Fruit fly (Drosophila melanogaster) whole organism, embryonic: ENCODE data around the gene CG32170.

Source experiments
- Bgb ChIP-seq: fragments of 200-800 bp; sonication (Bioruptor generic); IDR thresholded peaks from 2 replicates; pipeline ENCODE4 v1.3.6; 2022; ENCODE audit warnings: missing biosample characterization, missing genetic modification characterization; ENCODE audit not compliant: partially characterized antibody
- Bteb2 ChIP-seq: fragments of 200-800 bp; sonication (Bioruptor generic); optimal IDR thresholded peaks from 2 replicates; lab custom pipeline; 2016; ENCODE audit warnings: missing biosample characterization, missing genetic modification characterization
- CG10431 ChIP-seq: fragments of 200-800 bp; sonication (Bioruptor generic); optimal IDR thresholded peaks from 3 replicates; lab custom pipeline; 2018; ENCODE audit warnings: missing biosample characterization, mild to moderate bottlenecking, missing genetic modification characterization
- CG11456 ChIP-seq: fragments of 200-800 bp; sonication (Bioruptor generic); IDR thresholded peaks from 3 replicates; pipeline ENCODE4 v1.3.6; 2022; ENCODE audit warnings: missing biosample characterization, missing genetic modification characterization
- CG11723 ChIP-seq: fragments of 200-800 bp; sonication (Bioruptor generic); optimal IDR thresholded peaks from 2 replicates; lab custom pipeline; 2017; ENCODE audit warnings: missing biosample characterization, mild to moderate bottlenecking, missing genetic modification characterization
- CG12769 ChIP-seq: fragments of 200-800 bp; sonication (Bioruptor generic); optimal IDR thresholded peaks from 2 replicates; lab custom pipeline; 2019; ENCODE audit warnings: missing biosample characterization, mild to moderate bottlenecking, missing genetic modification characterization, moderate library complexity
- CG13287 ChIP-seq: fragments of 200-800 bp; sonication (Bioruptor generic); IDR thresholded peaks from 2 replicates; pipeline ENCODE4 v1.3.6; 2022; ENCODE audit warnings: missing biosample characterization, missing genetic modification characterization; ENCODE audit not compliant: partially characterized antibody
- CG15011 ChIP-seq: fragments of 200-800 bp; sonication (Bioruptor generic); optimal IDR thresholded peaks from 3 replicates; lab custom pipeline; 2018; ENCODE audit warnings: missing biosample characterization, mild to moderate bottlenecking, missing genetic modification characterization
- CG16779 ChIP-seq: fragments of 200-800 bp; sonication (Bioruptor generic); IDR thresholded peaks from 2 replicates; pipeline ENCODE4 v1.3.6; 2022; ENCODE audit warnings: missing biosample characterization, missing genetic modification characterization
- CG17802 ChIP-seq: fragments of 200-800 bp; sonication (Bioruptor generic); optimal IDR thresholded peaks from 2 replicates; lab custom pipeline; 2018; ENCODE audit warnings: missing biosample characterization, mild to moderate bottlenecking, missing genetic modification characterization, moderate library complexity
- CG30403 ChIP-seq: fragments of 200-800 bp; sonication (Bioruptor generic); optimal IDR thresholded peaks from 3 replicates; lab custom pipeline; 2016; ENCODE audit warnings: missing biosample characterization, missing genetic modification characterization
- CG3838 ChIP-seq: fragments of 200-800 bp; sonication (Bioruptor generic); optimal IDR thresholded peaks from 3 replicates; lab custom pipeline; 2016; ENCODE audit warnings: missing biosample characterization, missing genetic modification characterization
- CG4404 ChIP-seq: fragments of 200-800 bp; sonication (Bioruptor generic); IDR thresholded peaks from 2 replicates; pipeline ENCODE4 v1.3.6; 2022; ENCODE audit warnings: missing biosample characterization, missing genetic modification characterization
- CG4424 ChIP-seq: fragments of 200-800 bp; sonication (Bioruptor generic); optimal IDR thresholded peaks from 3 replicates; lab custom pipeline; 2016; ENCODE audit warnings: missing biosample characterization, missing genetic modification characterization
- CG7745 ChIP-seq: fragments of 200-800 bp; sonication (Bioruptor generic); optimal IDR thresholded peaks from 2 replicates; lab custom pipeline; 2018; ENCODE audit warnings: missing biosample characterization, mild to moderate bottlenecking, missing genetic modification characterization, moderate library complexity
- CG7963 ChIP-seq: fragments of 200-800 bp; sonication (Bioruptor generic); IDR thresholded peaks from 3 replicates; pipeline ENCODE4 v1.3.6; 2022; ENCODE audit warnings: missing biosample characterization, missing genetic modification characterization; ENCODE audit not compliant: partially characterized antibody
- CG8089 ChIP-seq: fragments of 200-800 bp; sonication (Bioruptor generic); optimal IDR thresholded peaks from 3 replicates; lab custom pipeline; 2016; ENCODE audit warnings: missing biosample characterization, missing genetic modification characterization
- CG8478 ChIP-seq: fragments of >200 bp; optimal IDR thresholded peaks from 2 replicates; lab custom pipeline; 2018
- CG8924 ChIP-seq: fragments of 200-800 bp; optimal IDR thresholded peaks from 3 replicates; lab custom pipeline; 2019; ENCODE audit warnings: missing biosample characterization, mild to moderate bottlenecking, missing genetic modification characterization, moderate library complexity
- CG9932 ChIP-seq: fragments of 200-800 bp; sonication (Bioruptor generic); IDR thresholded peaks from 2 replicates; pipeline ENCODE4 v1.3.6; 2022; ENCODE audit warnings: missing biosample characterization, missing genetic modification characterization
- D ChIP-seq, 2 experiments: fragments of 200-800 bp in 1 of 2; fragments of >200 bp in 1 of 2; sonication (Bioruptor generic) in 1 of 2; optimal IDR thresholded peaks; 2 replicates in 1 of 2; 3 replicates in 1 of 2; lab custom pipeline; 2017; ENCODE audit warnings: mild to moderate bottlenecking in 1 of 2, missing biosample characterization in 1 of 2, missing genetic modification characterization in 1 of 2, missing genetic modification reagents in 1 of 2
- Dad ChIP-seq: fragments of 200-800 bp; sonication (Bioruptor generic); optimal IDR thresholded peaks from 3 replicates; lab custom pipeline; 2016; ENCODE audit warnings: missing biosample characterization, missing genetic modification characterization
- HLH4C ChIP-seq: fragments of 200-800 bp; sonication (Bioruptor generic); IDR thresholded peaks from 3 replicates; pipeline ENCODE4 v1.3.6; 2022; ENCODE audit warnings: missing biosample characterization, missing genetic modification characterization; ENCODE audit not compliant: partially characterized antibody
- HLHmδ ChIP-seq: fragments of 200-800 bp; sonication (Bioruptor generic); optimal IDR thresholded peaks from 2 replicates; lab custom pipeline; 2018; ENCODE audit warnings: missing biosample characterization, mild to moderate bottlenecking, missing genetic modification characterization, moderate library complexity
- MTF-1 ChIP-seq: fragments of 200-800 bp; sonication (Bioruptor generic); optimal IDR thresholded peaks from 2 replicates; lab custom pipeline; 2018; ENCODE audit warnings: missing biosample characterization, mild to moderate bottlenecking, missing genetic modification characterization, borderline replicate concordance
- Med ChIP-seq: fragments of 200-800 bp; sonication (Bioruptor generic); peaks from one replicate; lab custom pipeline; 2016; ENCODE audit warnings: missing biosample characterization, missing genetic modification characterization, mild to moderate bottlenecking, inconsistent platforms, moderate library complexity
- Opbp ChIP-seq: fragments of 200-800 bp; sonication (Bioruptor generic); IDR thresholded peaks from 3 replicates; pipeline ENCODE4 v1.3.6; 2022; ENCODE audit warnings: missing biosample characterization, missing genetic modification characterization; ENCODE audit not compliant: partially characterized antibody
- Tbp ChIP-seq: fragments of >200 bp; optimal IDR thresholded peaks from 2 replicates; lab custom pipeline; 2018; ENCODE audit warnings: missing biosample characterization, missing genetic modification characterization
- bigmax ChIP-seq: fragments of 200-800 bp; sonication (Bioruptor generic); optimal IDR thresholded peaks from 2 replicates; lab custom pipeline; 2018; ENCODE audit warnings: missing biosample characterization, mild to moderate bottlenecking, missing genetic modification characterization
- ci ChIP-seq: fragments of 200-800 bp; sonication (Bioruptor generic); IDR thresholded peaks from 3 replicates; pipeline ENCODE4 v1.3.6; 2022; ENCODE audit warnings: missing biosample characterization, missing genetic modification characterization
- crol ChIP-seq: fragments of 200-800 bp; sonication (Bioruptor generic); IDR thresholded peaks from 2 replicates; pipeline ENCODE4 v1.3.6; 2022; ENCODE audit warnings: missing biosample characterization, missing genetic modification characterization
- da ChIP-seq: fragments of 200-800 bp; sonication (Bioruptor generic); optimal IDR thresholded peaks from 2 replicates; lab custom pipeline; 2016; ENCODE audit warnings: missing biosample characterization, missing genetic modification characterization
- eve ChIP-seq, 2 experiments: fragments of >200 bp; optimal IDR thresholded peaks; 2 replicates each; lab custom pipeline; 2017; ENCODE audit warnings: missing biosample characterization in 2 of 2, missing genetic modification characterization in 2 of 2
- ftz-f1 ChIP-seq: fragments of 200-800 bp; sonication (Bioruptor generic); optimal IDR thresholded peaks from 2 replicates; lab custom pipeline; 2016; ENCODE audit warnings: missing biosample characterization, missing genetic modification characterization
- hkb ChIP-seq, 2 experiments: fragments of 200-800 bp in 1 of 2; fragments of >200 bp in 1 of 2; sonication (Bioruptor generic) in 1 of 2; IDR thresholded peaks in 1 of 2; optimal IDR thresholded peaks in 1 of 2; 2 replicates each; pipeline versions ENCODE4 v1.3.6 to Lab custom; 2017 to 2022; ENCODE audit warnings: missing biosample characterization in 1 of 2, missing genetic modification characterization in 1 of 2
- kay ChIP-seq: fragments of 200-800 bp; sonication (Bioruptor generic); optimal IDR thresholded peaks from 2 replicates; lab custom pipeline; 2016; ENCODE audit warnings: missing biosample characterization, missing genetic modification characterization
- oc ChIP-seq: fragments of 200-800 bp; sonication (Bioruptor generic); optimal IDR thresholded peaks from 2 replicates; lab custom pipeline; 2018; ENCODE audit warnings: missing biosample characterization, mild to moderate bottlenecking, missing genetic modification characterization, moderate library complexity
- psq ChIP-seq: fragments of 200-800 bp; sonication (Bioruptor generic); optimal IDR thresholded peaks from 2 replicates; lab custom pipeline; 2017; ENCODE audit warnings: missing biosample characterization, missing genetic modification characterization
- salm ChIP-seq: fragments of 200-800 bp; sonication (Bioruptor generic); optimal IDR thresholded peaks from 2 replicates; lab custom pipeline; 2018; ENCODE audit warnings: missing biosample characterization, mild to moderate bottlenecking, missing genetic modification characterization
- sima ChIP-seq: fragments of 200-800 bp; sonication (Bioruptor generic); optimal IDR thresholded peaks from 2 replicates; lab custom pipeline; 2016; ENCODE audit warnings: missing biosample characterization, missing genetic modification characterization
- sr ChIP-seq: fragments of 200-800 bp; sonication (Bioruptor generic); IDR thresholded peaks from 3 replicates; pipeline ENCODE4 v1.3.6; 2022; ENCODE audit warnings: missing biosample characterization, missing genetic modification characterization
- ssp ChIP-seq: fragments of 200-800 bp; sonication (Bioruptor generic); IDR thresholded peaks from 2 replicates; pipeline ENCODE4 v1.3.6; 2022; ENCODE audit warnings: missing biosample characterization, missing genetic modification characterization
- tap ChIP-seq: fragments of 200-800 bp; optimal IDR thresholded peaks from 3 replicates; lab custom pipeline; 2019; ENCODE audit warnings: missing biosample characterization, mild to moderate bottlenecking, missing genetic modification characterization, moderate library complexity
- tll ChIP-seq, 2 experiments: fragments of 200-800 bp in 1 of 2; fragments of >200 bp in 1 of 2; sonication (Bioruptor generic) in 1 of 2; optimal IDR thresholded peaks; 2 replicates each; lab custom pipeline; 2017 to 2019; ENCODE audit warnings: missing biosample characterization in 2 of 2, missing genetic modification characterization in 2 of 2, mild to moderate bottlenecking in 1 of 2, moderate library complexity in 1 of 2
- tna ChIP-seq: fragments of 200-800 bp; sonication (Bioruptor generic); IDR thresholded peaks from 2 replicates; pipeline ENCODE4 v1.3.6; 2022; ENCODE audit warnings: missing biosample characterization, missing genetic modification characterization; ENCODE audit not compliant: partially characterized antibody
- tx ChIP-seq: fragments of 200-800 bp; sonication (Bioruptor generic); optimal IDR thresholded peaks from 2 replicates; lab custom pipeline; 2016; ENCODE audit warnings: missing biosample characterization, missing genetic modification characterization
- vnd ChIP-seq: fragments of 200-800 bp; sonication (Bioruptor generic); IDR thresholded peaks from 3 replicates; pipeline ENCODE4 v1.3.6; 2022; ENCODE audit warnings: missing biosample characterization, missing genetic modification characterization; ENCODE audit not compliant: partially characterized antibody
- vvl ChIP-seq: fragments of 200-800 bp; sonication (Bioruptor generic); IDR thresholded peaks from 2 replicates; pipeline ENCODE4 v1.3.6; 2022; ENCODE audit warnings: missing biosample characterization, missing genetic modification characterization

The CG32170 gene

DNA sequence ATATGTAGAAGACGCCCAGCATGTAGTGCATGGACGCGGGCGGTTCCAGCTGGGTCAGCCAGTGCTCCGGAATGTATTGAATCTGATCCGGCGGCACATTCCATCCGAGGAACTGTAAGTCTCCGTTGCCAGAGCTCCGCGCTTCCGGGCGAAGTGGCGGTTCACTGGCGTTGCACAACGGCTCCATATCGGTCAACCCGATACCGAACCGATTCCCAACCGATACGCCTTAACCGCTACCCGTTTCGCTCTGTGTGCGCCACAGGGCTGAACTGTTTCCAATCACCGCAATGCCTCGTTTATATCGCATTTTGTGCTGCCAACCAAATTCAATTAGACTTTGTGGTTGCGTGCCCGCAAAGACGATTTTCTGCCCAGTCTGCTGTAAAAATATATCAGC is 14.8 kb upstream of the CG32170 start, which contains the start of gene Rh4 (continued):
- TF ChIP-seq sr (GFP tag; lab: Robert Waterston, UW) (no peak), tna (no peak), CG3838 (GFP tag; lab: Kevin White, UChicago) (no peak), CG7745 (tag; lab: Kevin White, UChicago) (no peak), kay (GFP tag; lab: Kevin White, UChicago) (no peak), da (GFP tag; lab: Kevin White, UChicago) (no peak), tll (GFP tag; optimal IDR thresholded peaks at IDR 0.05; lab: Kevin White, UChicago) (no peak), sima (GFP tag; lab: Kevin White, UChicago) (no peak), CG11456 (GFP tag; lab: Robert Waterston, UW) (0 out of 3 replicates have a peak, but pooled peaks have one; percentile 53), Dad (GFP tag; lab: Kevin White, UChicago) (no peak), CG17802 (tag; lab: Kevin White, UChicago) (no peak), MTF-1 (no peak), CG7963 (no peak), psq (GFP tag; lab: Kevin White, UChicago) (no peak), CG8089 (GFP tag; lab: Kevin White, UChicago) (no peak), ftz-f1 (no peak), CG8478 (peak; percentile 7), ssp (GFP tag; lab: Robert Waterston, UW) (no peak), bigmax (no peak), CG8924 (tag; lab: Kevin White, UChicago) (no peak), Bgb (GFP tag; lab: Robert Waterston, UW) (0 out of 2 replicates have a peak, but pooled peaks have one; percentile 24), CG10431 (GFP tag; lab: Kevin White, UChicago) (no peak), tx (GFP tag; lab: Kevin White, UChicago) (no peak), CG15011 (GFP tag; lab: Kevin White, UChicago) (no peak), CG9932 (GFP tag; lab: Robert Waterston, UW) (peak; percentile 47), hkb (optimal IDR thresholded peaks at IDR 0.05; lab: Kevin White, UChicago) (no peak), hkb (GFP tag; IDR thresholded peaks at IDR 0.05; lab: Robert Waterston, UW) (no peak), Opbp (GFP tag; lab: Robert Waterston, UW) (0 out of 3 replicates have a peak, but pooled peaks have one; percentile 41), tap (tag; lab: Kevin White, UChicago) (no peak), vvl (GFP tag; lab: Robert Waterston, UW) (no peak), Bteb2 (GFP tag; lab: Kevin White, UChicago) (no peak), salm (no peak), HLH4C (GFP tag; lab: Robert Waterston, UW) (no peak), vnd (GFP tag; lab: Robert Waterston, UW) (no peak; the same call in 2 of the 3 replicates), CG4404 (GFP tag; lab: Robert Waterston, UW) (no peak), D (optimal IDR thresholded peaks at IDR 0.05; lab: Kevin White, UChicago) (no peak), D (GFP tag; optimal IDR thresholded peaks at IDR 0.05; lab: Kevin White, UChicago) (no peak), CG12769 (tag; lab: Kevin White, UChicago) (no peak), CG11723 (GFP tag; lab: Kevin White, UChicago) (no peak), oc (no peak), CG16779 (GFP tag; lab: Robert Waterston, UW) (peak; percentile 23; the same call in 1 of the 2 replicates), CG13287 (GFP tag; lab: Robert Waterston, UW) (0 out of 2 replicates have a peak, but pooled peaks have one; percentile 5), HLHmδ (GFP tag; lab: Kevin White, UChicago) (no peak), crol (GFP tag; lab: Robert Waterston, UW) (no peak), ci (peak; percentile 28; the same call in 1 of the 3 replicates), CG30403 (GFP tag; lab: Kevin White, UChicago) (no peak), CG4424 (GFP tag; lab: Kevin White, UChicago) (no peak), eve (GFP tag; optimal IDR thresholded peaks at IDR 0.05; lab: Kevin White, UChicago) (no peak), Med (GFP tag; lab: Kevin White, UChicago) (peak; percentile 70), Tbp (GFP tag; lab: Kevin White, UChicago) (no peak)
